Fruit fly (Drosophila melanogaster): ENCODE data around the gene SF1.

Gene SF1

DNA sequence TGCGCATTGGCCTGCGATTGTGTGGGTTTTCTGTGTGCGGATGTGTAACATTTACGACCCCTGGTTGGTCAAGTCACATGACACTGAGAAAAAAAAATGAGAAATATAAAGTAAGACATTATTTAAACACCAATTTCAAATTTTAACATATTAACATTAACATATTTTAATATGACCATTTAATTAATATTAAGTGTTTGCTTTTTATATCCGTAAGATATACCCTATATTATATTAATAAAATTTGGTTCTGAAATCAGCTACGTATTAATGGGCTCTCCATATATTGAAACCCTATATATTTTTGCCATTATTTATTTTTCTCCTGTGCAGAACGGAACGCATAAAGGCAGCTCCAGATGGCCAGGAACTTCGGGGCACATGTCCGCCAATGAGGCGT lies 9.8 kb upstream of the SF1 start (continued):
- TF ChIP-seq Sry-β (GFP tag; optimal IDR thresholded peaks at IDR 0.05) (no peak), CG10267 (tag; optimal IDR thresholded peaks at IDR 0.05) (no peak), mam (GFP tag; optimal IDR thresholded peaks at IDR 0.05) (no peak), Lim3 (GFP tag; IDR thresholded peaks at IDR 0.05) (no peak), CG12155 (GFP tag; optimal IDR thresholded peaks at IDR 0.05) (no peak), Hand (GFP tag; optimal IDR thresholded peaks at IDR 0.05) (no peak), lbe (GFP tag; optimal IDR thresholded peaks at IDR 0.05) (no peak), CG10366 (GFP tag; IDR thresholded peaks at IDR 0.05) (no peak), Mrtf (GFP tag; IDR thresholded peaks at IDR 0.05) (no peak), slbo (GFP tag; IDR thresholded peaks at IDR 0.05) (peak; percentile 42; the same call in 1 of the 2 replicates), Meics (GFP tag; optimal IDR thresholded peaks at IDR 0.05) (peak; percentile 25), Optix (GFP tag; IDR thresholded peaks at IDR 0.05) (no peak), CG12744 (GFP tag; optimal IDR thresholded peaks at IDR 0.05) (no peak), CG15601 (tag; optimal IDR thresholded peaks at IDR 0.05) (no peak), CG7987 (GFP tag; optimal IDR thresholded peaks at IDR 0.05) (no peak), CG2202 (tag; optimal IDR thresholded peaks at IDR 0.05) (no peak), seq (GFP tag; IDR thresholded peaks at IDR 0.05) (no peak), Dfd (GFP tag; optimal IDR thresholded peaks at IDR 0.05) (no peak), CG10543 (GFP tag; optimal IDR thresholded peaks at IDR 0.05) (no peak), Sox102F (GFP tag; optimal IDR thresholded peaks at IDR 0.05) (peak; percentile 25), pan (optimal IDR thresholded peaks at IDR 0.05) (no peak), pan (GFP tag; optimal IDR thresholded peaks at IDR 0.05 in 1 of 2, IDR thresholded peaks at IDR 0.05 in 1 of 2) (no peak), nerfin-2 (GFP tag; IDR thresholded peaks at IDR 0.05; ENCODE audit: partially characterized antibody) (no peak), Mes4 (GFP tag; optimal IDR thresholded peaks at IDR 0.05) (no peak), Dref (GFP tag; IDR thresholded peaks at IDR 0.05) (no peak), CG2199 (GFP tag; IDR thresholded peaks at IDR 0.05) (no peak), Bgb (GFP tag; IDR thresholded peaks at IDR 0.05; ENCODE audit: partially characterized antibody) (no peak), Vsx1 (GFP tag; optimal IDR thresholded peaks at IDR 0.05) (no peak), Ets65A (GFP tag) (no peak), wek (GFP tag; optimal IDR thresholded peaks at IDR 0.05) (no peak), ken (GFP tag; IDR thresholded peaks at IDR 0.05) (no peak), CG10654 (GFP tag; optimal IDR thresholded peaks at IDR 0.05) (no peak), Atf-2 (GFP tag; optimal IDR thresholded peaks at IDR 0.05) (no peak), Blimp-1 (GFP tag; optimal IDR thresholded peaks at IDR 0.05) (no peak), ato (GFP tag; IDR thresholded peaks at IDR 0.05; ENCODE audit: partially characterized antibody) (no peak), Lhr (GFP tag; optimal IDR thresholded peaks at IDR 0.05) (no peak), btn (GFP tag; optimal IDR thresholded peaks at IDR 0.05) (no peak), CG2889 (GFP tag; IDR thresholded peaks at IDR 0.05) (no peak), Jarid2 (GFP tag; optimal IDR thresholded peaks at IDR 0.05) (no peak), lilli (GFP tag; optimal IDR thresholded peaks at IDR 0.05) (no peak), Hr51 (GFP tag; optimal IDR thresholded peaks at IDR 0.05) (peak in 1 of 2 experiments; percentile 49), onecut (GFP tag; IDR thresholded peaks at IDR 0.05) (no peak), CG10274 (GFP tag; optimal IDR thresholded peaks at IDR 0.05) (no peak), CG16863 (GFP tag; optimal IDR thresholded peaks at IDR 0.05) (no peak), ase (GFP tag; IDR thresholded peaks at IDR 0.05) (no peak), Dip3 (GFP tag; optimal IDR thresholded peaks at IDR 0.05) (no peak), abd-A (tag; optimal IDR thresholded peaks at IDR 0.05) (no peak), Nf-YA (GFP tag; IDR thresholded peaks at IDR 0.05) (no peak), odd (GFP tag; optimal IDR thresholded peaks at IDR 0.05) (no peak), CG15269 (tag; optimal IDR thresholded peaks at IDR 0.05) (peak; percentile 46), NC2α (GFP tag; optimal IDR thresholded peaks at IDR 0.05) (no peak), Ets97D (GFP tag; optimal IDR thresholded peaks at IDR 0.05) (no peak)
